Worm (Caenorhabditis elegans) whole organism, young adult: ENCODE results near the gene C50C3.12.

Source experiments
- B0261.1 ChIP-seq: sonication (generic microtip); optimal IDR thresholded peaks from 2 replicates; lab custom pipeline; 2016; ENCODE audit warnings: mild to moderate bottlenecking, missing genetic modification characterization, moderate library complexity, missing compliant biosample characterization
- D2030.7 ChIP-seq: fragments of 200-800 bp; sonication (Bioruptor generic); IDR thresholded peaks from 2 replicates; pipeline ENCODE4 v1.3.6; 2022; ENCODE audit warnings: missing genetic modification reagents, missing genetic modification characterization, missing compliant biosample characterization
- F39B2.1 ChIP-seq: fragments of 200-800 bp; sonication (Bioruptor generic); IDR thresholded peaks from 2 replicates; pipeline ENCODE4 v1.3.6; 2022; ENCODE audit warnings: missing genetic modification reagents, missing genetic modification characterization, missing compliant biosample characterization
- F49E8.2 ChIP-seq: sonication (generic microtip); optimal IDR thresholded peaks from 3 replicates; lab custom pipeline; 2017; ENCODE audit warnings: missing genetic modification characterization, mild to moderate bottlenecking, missing compliant biosample characterization, antibody characterized with exemption, moderate library complexity; ENCODE audit not compliant: insufficient read depth
- K12H6.12 ChIP-seq: fragments of 200-800 bp; sonication (Bioruptor generic); optimal IDR thresholded peaks from 2 replicates; lab custom pipeline; 2018; ENCODE audit warnings: mild to moderate bottlenecking, missing genetic modification characterization, missing compliant biosample characterization
- Y53F4B.3 ChIP-seq: fragments of 200-800 bp; sonication (Bioruptor generic); IDR thresholded peaks from 2 replicates; pipeline ENCODE4 v1.3.6; 2022; ENCODE audit warnings: missing genetic modification reagents, missing genetic modification characterization, missing compliant biosample characterization
- Y53G8AR.9 ChIP-seq: fragments of 200-800 bp; sonication (Bioruptor generic); conservative IDR thresholded peaks from 2 replicates; pipeline ENCODE4 v1.3.6; 2022; ENCODE audit warnings: missing genetic modification reagents, missing genetic modification characterization, missing compliant biosample characterization
- Y56A3A.18 ChIP-seq: fragments of 200-800 bp; sonication (Bioruptor generic); IDR thresholded peaks from 2 replicates; pipeline ENCODE4 v1.3.6; 2022; ENCODE audit warnings: missing genetic modification reagents, missing genetic modification characterization, missing compliant biosample characterization
- ZK185.1 ChIP-seq: sonication (generic microtip); optimal IDR thresholded peaks from 2 replicates; lab custom pipeline; 2016; ENCODE audit warnings: mild to moderate bottlenecking, missing genetic modification characterization, missing compliant biosample characterization; ENCODE audit not compliant: poor library complexity, severe bottlenecking
- ama-1 ChIP-seq, 3 experiments: fragments of 150-350 bp in 1 of 3; sonication (generic microtip) in 2 of 3; optimal IDR thresholded peaks; 2 replicates each; lab custom pipeline; 2014 to 2018; ENCODE audit warnings: missing biosample characterization in 2 of 3, missing genetic modification characterization in 2 of 3, missing genetic modification reagents in 2 of 3
- aptf-3 ChIP-seq: fragments of 200-800 bp; sonication (Bioruptor generic); IDR thresholded peaks from 2 replicates; pipeline ENCODE4 v1.3.6; 2022; ENCODE audit warnings: missing genetic modification characterization, missing compliant biosample characterization
- attf-3 ChIP-seq: fragments of 200-800 bp; sonication (Bioruptor generic); conservative IDR thresholded peaks from 2 replicates; pipeline ENCODE4 v1.3.6; 2022; ENCODE audit warnings: missing genetic modification reagents, missing genetic modification characterization, missing compliant biosample characterization
- attf-6 ChIP-seq: fragments of 200-800 bp; sonication (Bioruptor generic); IDR thresholded peaks from 2 replicates; pipeline ENCODE4 v1.3.6; 2022; ENCODE audit warnings: missing genetic modification reagents, missing genetic modification characterization, missing compliant biosample characterization
- bed-1 ChIP-seq: fragments of 200-800 bp; sonication (Bioruptor generic); IDR thresholded peaks from 2 replicates; pipeline ENCODE4 v1.3.6; 2022; ENCODE audit warnings: missing genetic modification reagents, missing genetic modification characterization, missing compliant biosample characterization
- ccch-3 ChIP-seq: fragments of 200-800 bp; sonication (Bioruptor generic); optimal IDR thresholded peaks from 2 replicates; lab custom pipeline; 2018; ENCODE audit warnings: mild to moderate bottlenecking, missing genetic modification characterization, missing compliant biosample characterization
- ceh-91 ChIP-seq: fragments of 200-800 bp; sonication (Bioruptor generic); IDR thresholded peaks from 2 replicates; pipeline ENCODE4 v1.3.6; 2022; ENCODE audit warnings: missing genetic modification reagents, missing genetic modification characterization, missing compliant biosample characterization
- egl-18 ChIP-seq: fragments of 200-800 bp; sonication (Bioruptor generic); IDR thresholded peaks from 2 replicates; pipeline ENCODE4 v1.3.6; 2022; ENCODE audit warnings: missing genetic modification reagents, missing genetic modification characterization, missing compliant biosample characterization
- egl-44 ChIP-seq: fragments of 200-800 bp; sonication (Bioruptor generic); IDR thresholded peaks from 2 replicates; pipeline ENCODE4 v1.3.6; 2022; ENCODE audit warnings: missing genetic modification reagents, missing genetic modification characterization, missing compliant biosample characterization
- ets-4 ChIP-seq: fragments of 200-800 bp; sonication (Bioruptor generic); optimal IDR thresholded peaks from 2 replicates; lab custom pipeline; 2018; ENCODE audit warnings: mild to moderate bottlenecking, missing genetic modification characterization, missing compliant biosample characterization
- hmg-1.2 ChIP-seq: fragments of 200-800 bp; sonication (Bioruptor generic); IDR thresholded peaks from 2 replicates; pipeline ENCODE4 v1.3.6; 2022; ENCODE audit warnings: missing genetic modification reagents, missing genetic modification characterization, missing compliant biosample characterization
- hrde-1 ChIP-seq: sonication (generic microtip); optimal IDR thresholded peaks from 2 replicates; lab custom pipeline; 2016; ENCODE audit warnings: missing genetic modification characterization, mild to moderate bottlenecking, missing compliant biosample characterization, moderate library complexity, missing genotype, missing genetic modification reagents, borderline replicate concordance
- lag-1 ChIP-seq: fragments of 200-800 bp; sonication (Bioruptor generic); IDR thresholded peaks from 2 replicates; pipeline ENCODE4 v1.3.6; 2022; ENCODE audit warnings: missing genetic modification reagents, missing genetic modification characterization, missing compliant biosample characterization
- let-526 ChIP-seq: fragments of 200-800 bp; sonication (Bioruptor generic); IDR thresholded peaks from 2 replicates; pipeline ENCODE4 v1.3.6; 2022; ENCODE audit warnings: missing genetic modification reagents, missing genetic modification characterization, missing compliant biosample characterization
- lin-26 ChIP-seq: fragments of 200-800 bp; sonication (Bioruptor generic); IDR thresholded peaks from 2 replicates; pipeline ENCODE4 v1.3.6; 2022; ENCODE audit warnings: missing genetic modification reagents, missing genetic modification characterization, missing compliant biosample characterization
- lin-35 ChIP-seq, 3 experiments: fragments of 150-350 bp in 2 of 3; sonication (generic microtip) in 1 of 3; optimal IDR thresholded peaks; 2 replicates each; lab custom pipeline; 2014 to 2018; ENCODE audit warnings: missing biosample characterization in 3 of 3, missing genetic modification characterization in 3 of 3, missing genetic modification reagents in 3 of 3
- lin-40 ChIP-seq: sonication (generic microtip); optimal IDR thresholded peaks from 2 replicates; lab custom pipeline; 2016; ENCODE audit warnings: missing genetic modification characterization, mild to moderate bottlenecking, missing compliant biosample characterization, missing genotype, missing genetic modification reagents
- lsl-1 ChIP-seq: fragments of 200-800 bp; sonication (Bioruptor generic); optimal IDR thresholded peaks from 2 replicates; lab custom pipeline; 2018; ENCODE audit warnings: mild to moderate bottlenecking, missing genetic modification characterization, moderate library complexity, missing compliant biosample characterization
- lsy-27 ChIP-seq: sonication (generic microtip); optimal IDR thresholded peaks from 2 replicates; lab custom pipeline; 2017; ENCODE audit warnings: missing genetic modification characterization, mild to moderate bottlenecking, missing compliant biosample characterization, antibody characterized with exemption, missing genotype, borderline replicate concordance; ENCODE audit not compliant: insufficient read depth
- madf-8 ChIP-seq: fragments of 200-800 bp; sonication (Bioruptor generic); conservative IDR thresholded peaks from 2 replicates; pipeline ENCODE4 v1.3.6; 2022; ENCODE audit warnings: missing genetic modification reagents, missing genetic modification characterization, missing compliant biosample characterization
- nhr-120 ChIP-seq: fragments of 200-800 bp; sonication (Bioruptor generic); IDR thresholded peaks from 2 replicates; pipeline ENCODE4 v1.3.6; 2022; ENCODE audit warnings: missing genetic modification characterization, missing compliant biosample characterization
- nhr-179 ChIP-seq: sonication (generic microtip); optimal IDR thresholded peaks from 2 replicates; lab custom pipeline; 2016; ENCODE audit warnings: mild to moderate bottlenecking, missing genetic modification characterization, missing compliant biosample characterization
- pbrm-1 ChIP-seq: fragments of 200-800 bp; sonication (Bioruptor generic); IDR thresholded peaks from 2 replicates; pipeline ENCODE4 v1.3.6; 2022; ENCODE audit warnings: missing genetic modification reagents, missing genetic modification characterization, missing compliant biosample characterization
- pha-4 ChIP-seq: fragments of 150-350 bp; sonication (generic microtip); optimal IDR thresholded peaks from 2 replicates; lab custom pipeline; 2014; ENCODE audit warnings: missing biosample characterization, missing genetic modification reagents, missing genetic modification characterization
- zfh-2 ChIP-seq: fragments of 200-800 bp; sonication (Bioruptor generic); conservative IDR thresholded peaks from 2 replicates; pipeline ENCODE4 v1.3.6; 2022; ENCODE audit warnings: missing genetic modification reagents, missing genetic modification characterization, missing compliant biosample characterization
- ztf-18 ChIP-seq: sonication (generic microtip); optimal IDR thresholded peaks from 2 replicates; lab custom pipeline; 2016; ENCODE audit warnings: missing genotype, mild to moderate bottlenecking, missing genetic modification characterization, missing compliant biosample characterization
- ztf-3 ChIP-seq: fragments of 200-800 bp; sonication (Bioruptor generic); optimal IDR thresholded peaks from 2 replicates; lab custom pipeline; 2018; ENCODE audit warnings: mild to moderate bottlenecking, missing genetic modification characterization, missing compliant biosample characterization

C50C3.12 gene

ce11 chrIII:8182573-8182972 is 6.2 kb downstream of the C50C3.12 start:
- no peak for TF ChIP-seq attf-3 (GFP tag; lab: Robert Waterston, UW)
- TF ChIP-seq pha-4 (tag; lab: Kevin White, UChicago), result no peak
- TF ChIP-seq lin-35 (GFP tag; optimal IDR thresholded peaks at IDR 0.05; lab: Kevin White, UChicago), result no peak
- TF ChIP-seq lsy-27 (tag; lab: Kevin White, UChicago), result no peak
- TF ChIP-seq hrde-1, result no peak
- no peak for TF ChIP-seq lin-26 (GFP tag; lab: Robert Waterston, UW)
- no peak for TF ChIP-seq ceh-91 (GFP tag; lab: Robert Waterston, UW)
- no peak for TF ChIP-seq bed-1 (GFP tag; lab: Robert Waterston, UW)
- TF ChIP-seq D2030.7 (GFP tag; lab: Robert Waterston, UW), result no peak
- TF ChIP-seq K12H6.12 (tag; lab: Kevin White, UChicago), result no peak
- TF ChIP-seq let-526 (GFP tag; lab: Robert Waterston, UW), result no peak
- TF ChIP-seq zfh-2 (GFP tag; lab: Robert Waterston, UW), result no peak
- TF ChIP-seq egl-44, result no peak
- no peak for TF ChIP-seq ets-4 (GFP tag; lab: Kevin White, UChicago)

- TF ChIP-seq ztf-18, result no peak
- no peak for TF ChIP-seq nhr-120
- TF ChIP-seq nhr-179 (tag; lab: Kevin White, UChicago), result no peak
- no peak for TF ChIP-seq attf-6 (GFP tag; lab: Robert Waterston, UW)
- TF ChIP-seq ccch-3 (GFP tag; lab: Kevin White, UChicago), result no peak
- no peak for TF ChIP-seq Y56A3A.18
- TF ChIP-seq ceh-91 (GFP tag; lab: Robert Waterston, UW), result no peak
- no peak for TF ChIP-seq attf-3 (GFP tag; lab: Robert Waterston, UW)
- TF ChIP-seq egl-18, result no peak
- no peak for TF ChIP-seq ZK185.1 (tag; lab: Kevin White, UChicago)
- no peak for TF ChIP-seq lin-35 (GFP tag; optimal IDR thresholded peaks at IDR 0.05; lab: Kevin White, UChicago)
- no peak for TF ChIP-seq Y53G8AR.9 (GFP tag; lab: Robert Waterston, UW)
These were observed 8.8 kb downstream of the C50C3.12 start for ce11 chrIII:8185130-8185529.

ce11 chrIII:8190505-8190904 is 14.1 kb downstream of the C50C3.12 start, which contains the start of gene C50C3.19:
TSS of gene C50C3.19 (plus strand) at chrIII:8190805.
- TF ChIP-seq nhr-179 (tag; lab: Kevin White, UChicago) (no peak), ztf-3 (GFP tag; lab: Kevin White, UChicago) (no peak), lin-40 (tag; lab: Kevin White, UChicago) (no peak), aptf-3 (GFP tag; lab: Robert Waterston, UW) (no peak), Y56A3A.18 (no peak), Y53G8AR.9 (GFP tag; lab: Robert Waterston, UW) (no peak), Y53F4B.3 (GFP tag; lab: Robert Waterston, UW) (no peak), lag-1 (GFP tag; lab: Robert Waterston, UW) (no peak), ama-1 (optimal IDR thresholded peaks at IDR 0.05; lab: Kevin White, UChicago) (no peak), ama-1 (GFP tag; optimal IDR thresholded peaks at IDR 0.05; lab: Kevin White, UChicago) (no peak), F49E8.2 (tag; lab: Kevin White, UChicago) (no peak), B0261.1 (tag; lab: Kevin White, UChicago) (no peak), madf-8 (GFP tag; lab: Robert Waterston, UW) (no peak), pbrm-1 (GFP tag; lab: Robert Waterston, UW) (no peak)

- no peak for TF ChIP-seq F39B2.1 (GFP tag; lab: Robert Waterston, UW)
- peak; percentile 36; the same call in 1 of the 2 replicates for TF ChIP-seq hmg-1.2
- peak; percentile 48 for TF ChIP-seq lsl-1
These were observed 15.3 kb downstream of the C50C3.12 start, which contains the start of gene C50C3.1 for ce11 chrIII:8191695-8192094. TSS of gene C50C3.1 (plus strand) at chrIII:8191995.
